Fruit fly (Drosophila melanogaster) whole organism, wandering third instar larva: ENCODE data around the gene CG13407.

Experiments used
- Hr78 ChIP-seq: fragments of >200 bp; optimal IDR thresholded peaks from 2 replicates; lab custom pipeline; 2017; ENCODE audit warnings: missing biosample characterization, missing genetic modification characterization
- Hr83 ChIP-seq: fragments of 200-300 bp; sonication (Bioruptor generic); optimal IDR thresholded peaks from 2 replicates; lab custom pipeline; 2016; ENCODE audit warnings: missing biosample characterization, mild to moderate bottlenecking, missing genetic modification characterization, moderate library complexity; ENCODE audit not compliant: poor library complexity, severe bottlenecking
- OdsH ChIP-seq: fragments of 200-800 bp; sonication (Bioruptor generic); optimal IDR thresholded peaks from 2 replicates; lab custom pipeline; 2016; ENCODE audit warnings: missing biosample characterization, mild to moderate bottlenecking, missing genetic modification characterization
- Vsx2 ChIP-seq: fragments of 200-300, 225-300 bp; sonication (Bioruptor generic); optimal IDR thresholded peaks from 2 replicates; lab custom pipeline; 2018; ENCODE audit warnings: missing biosample characterization, missing genetic modification characterization; ENCODE audit not compliant: partially characterized antibody
- brk ChIP-seq: fragments of 200-800 bp; sonication (Bioruptor generic); optimal IDR thresholded peaks from 2 replicates; lab custom pipeline; 2016; ENCODE audit warnings: missing biosample characterization, mild to moderate bottlenecking, missing genetic modification characterization
- foxo ChIP-seq, 2 experiments: fragments of 200-800 bp; sonication (Bioruptor generic); optimal IDR thresholded peaks; 2 replicates in 1 of 2; 3 replicates in 1 of 2; lab custom pipeline; 2016 to 2017; ENCODE audit warnings: missing biosample characterization in 2 of 2, missing genetic modification characterization in 2 of 2
- fru ChIP-seq: fragments of 200-800 bp; sonication (Bioruptor generic); optimal IDR thresholded peaks from 3 replicates; lab custom pipeline; 2016; ENCODE audit warnings: missing biosample characterization, mild to moderate bottlenecking, missing genetic modification characterization
- lola ChIP-seq: fragments of >200 bp; optimal IDR thresholded peaks from 2 replicates; lab custom pipeline; 2017; ENCODE audit warnings: missing biosample characterization, missing genetic modification characterization
- pan ChIP-seq: fragments of >200 bp; optimal IDR thresholded peaks from 2 replicates; lab custom pipeline; 2017
- psq ChIP-seq: fragments of 200-800 bp; sonication (Bioruptor generic); optimal IDR thresholded peaks from 3 replicates; lab custom pipeline; 2017; ENCODE audit warnings: missing biosample characterization, mild to moderate bottlenecking, missing genetic modification characterization, moderate library complexity
- sage ChIP-seq: fragments of 200-800 bp; sonication (Bioruptor generic); optimal IDR thresholded peaks from 2 replicates; lab custom pipeline; 2016; ENCODE audit warnings: missing biosample characterization, mild to moderate bottlenecking, missing genetic modification characterization
- tai ChIP-seq: sonication (Bioruptor generic); optimal IDR thresholded peaks from 2 replicates; lab custom pipeline; 2016; ENCODE audit warnings: missing biosample characterization, missing genetic modification characterization

DNA sequence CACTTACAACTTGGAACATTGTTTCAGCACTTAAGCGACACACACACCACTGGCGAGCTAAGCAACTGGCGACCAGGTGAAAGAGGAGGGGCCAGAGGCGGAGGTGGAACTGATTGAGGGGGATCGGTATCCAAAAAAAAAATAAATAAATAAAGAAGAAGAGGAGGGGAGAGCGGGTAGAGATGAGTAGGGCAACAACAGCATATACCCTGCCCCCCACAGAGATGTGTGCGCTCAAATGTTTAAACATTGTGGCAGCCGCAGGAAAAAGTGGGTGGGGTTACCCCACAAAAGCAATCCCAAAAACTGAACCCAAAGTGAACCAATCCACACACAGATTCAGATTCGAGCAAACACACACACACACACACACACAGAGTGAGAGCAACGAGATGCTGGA, 47.2 kb downstream of the CG13407 start:
- TF ChIP-seq foxo (GFP tag; optimal IDR thresholded peaks at IDR 0.05; lab: Kevin White, UChicago) = no peak
- TF ChIP-seq pan = no peak
- no peak for TF ChIP-seq sage (GFP tag; lab: Kevin White, UChicago)
- no peak for TF ChIP-seq fru (GFP tag; lab: Kevin White, UChicago)
- no peak for TF ChIP-seq tai
- TF ChIP-seq psq (GFP tag; lab: Kevin White, UChicago) = no peak
- no peak for TF ChIP-seq Hr78 (GFP tag; lab: Kevin White, UChicago)
- no peak for TF ChIP-seq Hr83 (GFP tag; lab: Kevin White, UChicago)
- TF ChIP-seq brk (GFP tag; lab: Kevin White, UChicago) = no peak
- TF ChIP-seq Vsx2 (GFP tag; lab: Kevin White, UChicago) = no peak
- TF ChIP-seq OdsH (GFP tag; lab: Kevin White, UChicago) = no peak
- TF ChIP-seq lola = no peak
